Worm (Caenorhabditis elegans) whole organism, early embryonic: Measurements from ENCODE around the gene W01C8.1.

ENCODE experiments used
- B0310.2 ChIP-seq: sonication (generic microtip); optimal IDR thresholded peaks from 2 replicates; lab custom pipeline; 2016; ENCODE audit warnings: mild to moderate bottlenecking, missing genetic modification characterization, missing compliant biosample characterization
- F13C5.2 ChIP-seq: sonication (generic microtip); optimal IDR thresholded peaks from 2 replicates; lab custom pipeline; 2017; ENCODE audit warnings: mild to moderate bottlenecking, missing genetic modification characterization, inconsistent platforms, missing compliant biosample characterization
- aly-1 ChIP-seq: sonication (generic microtip); optimal IDR thresholded peaks from 2 replicates; lab custom pipeline; 2016; ENCODE audit warnings: missing genetic modification characterization, missing compliant biosample characterization
- ceh-13 ChIP-seq: fragments of 200-800 bp; sonication (Bioruptor generic); optimal IDR thresholded peaks from 2 replicates; lab custom pipeline; 2018; ENCODE audit warnings: mild to moderate bottlenecking, missing genetic modification characterization, missing compliant biosample characterization
- ceh-36 ChIP-seq: sonication (generic microtip); optimal IDR thresholded peaks from 2 replicates; lab custom pipeline; 2016; ENCODE audit warnings: missing genetic modification characterization, inconsistent platforms, missing compliant biosample characterization
- ets-7 ChIP-seq: sonication (generic microtip); optimal IDR thresholded peaks from 2 replicates; lab custom pipeline; 2016; ENCODE audit warnings: missing genotype, missing genetic modification characterization, missing compliant biosample characterization
- flt-1 ChIP-seq: fragments of 200-800 bp; sonication (Bioruptor generic); IDR thresholded peaks from 2 replicates; pipeline ENCODE4 v1.3.6; 2022; ENCODE audit warnings: missing genetic modification characterization, missing compliant biosample characterization
- hmg-4 ChIP-seq: fragments of 200-800 bp; sonication (Bioruptor generic); optimal IDR thresholded peaks from 2 replicates; lab custom pipeline; 2018; ENCODE audit warnings: mild to moderate bottlenecking, missing genetic modification characterization, missing compliant biosample characterization
- hnd-1 ChIP-seq: sonication (generic microtip); optimal IDR thresholded peaks from 2 replicates; lab custom pipeline; 2016; ENCODE audit warnings: missing genetic modification characterization, missing compliant biosample characterization
- pes-1 ChIP-seq: fragments of 200-800 bp; sonication (Bioruptor generic); IDR thresholded peaks from 2 replicates; pipeline ENCODE4 v1.3.6; 2022; ENCODE audit warnings: missing genetic modification reagents, missing genetic modification characterization, missing compliant biosample characterization
- sea-1 ChIP-seq: fragments of 200-800 bp; sonication (Bioruptor generic); conservative IDR thresholded peaks from 2 replicates; pipeline ENCODE4 v1.3.6; 2022; ENCODE audit warnings: missing genetic modification characterization, missing compliant biosample characterization
- tra-4 ChIP-seq: sonication (generic microtip); optimal IDR thresholded peaks from 2 replicates; lab custom pipeline; 2017; ENCODE audit warnings: missing genetic modification characterization, missing compliant biosample characterization

DNA sequence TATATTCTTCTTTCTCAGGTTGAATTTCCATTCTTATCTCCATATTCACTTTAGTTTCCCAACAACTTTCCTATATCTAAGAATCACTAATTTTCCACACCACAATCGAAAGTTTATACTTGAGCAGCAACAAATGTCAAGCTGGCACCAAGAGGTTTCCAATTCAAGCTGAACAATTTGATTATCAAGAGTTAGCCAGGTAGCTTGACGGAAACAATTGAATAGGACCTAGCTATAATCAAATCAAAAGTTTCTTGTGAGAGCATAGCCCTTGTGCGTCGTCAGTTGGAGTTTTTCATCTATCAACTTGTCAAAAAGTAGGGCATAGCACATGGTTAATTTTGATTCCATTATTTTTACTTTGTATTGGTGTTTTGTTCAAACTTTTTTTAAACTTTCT lies 36.6 kb upstream of the W01C8.1 start:
- no peak for TF ChIP-seq B0310.2 (tag; lab: Kevin White, UChicago)
- no peak for TF ChIP-seq aly-1 (tag; lab: Kevin White, UChicago)
- no peak for TF ChIP-seq sea-1 (GFP tag; lab: Robert Waterston, UW)
- TF ChIP-seq tra-4 = no peak
- no peak for TF ChIP-seq F13C5.2 (tag; lab: Kevin White, UChicago)
- no peak for TF ChIP-seq hnd-1 (tag; lab: Kevin White, UChicago)
- TF ChIP-seq pes-1 (GFP tag; lab: Robert Waterston, UW) = no peak
- TF ChIP-seq ceh-13 (GFP tag; lab: Kevin White, UChicago) = no peak
- TF ChIP-seq flt-1 (GFP tag; lab: Robert Waterston, UW) = no peak
- TF ChIP-seq ets-7 (tag; lab: Kevin White, UChicago) = no peak
- TF ChIP-seq hmg-4 (GFP tag; lab: Kevin White, UChicago) = no peak
- TF ChIP-seq ceh-36 (tag; lab: Kevin White, UChicago) = no peak
